Worm (Caenorhabditis elegans) whole organism, midembryonic: ENCODE data around the gene ZC15.1.

Source experiments
- T22C8.4 ChIP-seq: fragments of 200-800 bp; sonication (Bioruptor generic); IDR thresholded peaks from 2 replicates; pipeline ENCODE4 v1.3.6; 2022; ENCODE audit warnings: missing genetic modification characterization, missing compliant biosample characterization
- flt-1 ChIP-seq: fragments of 200-800 bp; sonication (Bioruptor generic); IDR thresholded peaks from 2 replicates; pipeline ENCODE4 v1.3.6; 2022; ENCODE audit warnings: missing genetic modification characterization, missing compliant biosample characterization
- med-1 ChIP-seq: sonication (generic microtip); optimal IDR thresholded peaks from 2 replicates; lab custom pipeline; 2017; ENCODE audit warnings: missing genetic modification characterization, mild to moderate bottlenecking, missing compliant biosample characterization, antibody characterized with exemption, missing genetic modification reagents; ENCODE audit not compliant: insufficient read depth
- tab-1 ChIP-seq: fragments of 200-800 bp; sonication (Bioruptor generic); IDR thresholded peaks from 2 replicates; pipeline ENCODE4 v1.3.6; 2022; ENCODE audit warnings: missing genetic modification characterization, missing compliant biosample characterization
- ztf-29 ChIP-seq: fragments of 200-800 bp; sonication (Bioruptor generic); IDR thresholded peaks from 2 replicates; pipeline ENCODE4 v1.3.6; 2022; ENCODE audit warnings: missing genetic modification reagents, missing genetic modification characterization, missing compliant biosample characterization

ce11 chrV:20305803-20306202, at the start of gene ZC15.1:
- no peak for TF ChIP-seq ztf-29 (GFP tag; lab: Robert Waterston, UW)
- no peak for TF ChIP-seq flt-1 (GFP tag; lab: Robert Waterston, UW)
- TF ChIP-seq med-1: no peak
- no peak for TF ChIP-seq tab-1 (GFP tag; lab: Robert Waterston, UW)
- no peak for TF ChIP-seq T22C8.4 (GFP tag; lab: Robert Waterston, UW)
